Fruit fly (Drosophila melanogaster) whole organism, wandering third instar larva: Measurements from ENCODE around the gene EloA.

Experiments used
- Abd-B ChIP-seq: fragments of >200 bp; optimal IDR thresholded peaks from 2 replicates; lab custom pipeline; 2017; ENCODE audit warnings: missing biosample characterization, missing genetic modification characterization
- CG32264 ChIP-seq: fragments of 200-800 bp; sonication (Bioruptor generic); optimal IDR thresholded peaks from 2 replicates; lab custom pipeline; 2016; ENCODE audit warnings: missing biosample characterization, missing genetic modification characterization
- CrebA ChIP-seq: fragments of 200-800 bp; sonication (Bioruptor generic); optimal IDR thresholded peaks from 2 replicates; lab custom pipeline; 2016; ENCODE audit warnings: missing biosample characterization, mild to moderate bottlenecking, missing genetic modification characterization, borderline replicate concordance
- HLH106 ChIP-seq: fragments of 200-800 bp; optimal IDR thresholded peaks from 3 replicates; lab custom pipeline; 2019; ENCODE audit warnings: missing biosample characterization, mild to moderate bottlenecking, missing genetic modification characterization, moderate library complexity
- OdsH ChIP-seq: fragments of 200-800 bp; sonication (Bioruptor generic); optimal IDR thresholded peaks from 2 replicates; lab custom pipeline; 2016; ENCODE audit warnings: missing biosample characterization, mild to moderate bottlenecking, missing genetic modification characterization
- Rel ChIP-seq, 2 experiments: fragments of 200-800 bp; sonication (Bioruptor generic) in 1 of 2; optimal IDR thresholded peaks; 2 replicates in 1 of 2; 3 replicates in 1 of 2; lab custom pipeline; 2016 to 2019; ENCODE audit warnings: mild to moderate bottlenecking in 2 of 2, missing biosample characterization in 2 of 2, missing genetic modification characterization in 2 of 2, moderate library complexity in 1 of 2
- br ChIP-seq: fragments of 200-800 bp; sonication (Bioruptor generic); optimal IDR thresholded peaks from 2 replicates; lab custom pipeline; 2016; ENCODE audit warnings: missing biosample characterization, missing genetic modification characterization
- dl ChIP-seq, 2 experiments: fragments of 175-275, 200-275 bp in 1 of 2; fragments of 200-275 bp in 1 of 2; sonication (Bioruptor generic); optimal IDR thresholded peaks; lab custom pipeline; 2018; ENCODE audit warnings: mild to moderate bottlenecking in 2 of 2, missing biosample characterization in 2 of 2, missing genetic modification characterization in 2 of 2, moderate library complexity in 2 of 2; ENCODE audit not compliant: partially characterized antibody in 2 of 2, insufficient read depth in 1 of 2
- psq ChIP-seq: fragments of 200-800 bp; sonication (Bioruptor generic); optimal IDR thresholded peaks from 3 replicates; lab custom pipeline; 2017; ENCODE audit warnings: missing biosample characterization, mild to moderate bottlenecking, missing genetic modification characterization, moderate library complexity

DNA sequence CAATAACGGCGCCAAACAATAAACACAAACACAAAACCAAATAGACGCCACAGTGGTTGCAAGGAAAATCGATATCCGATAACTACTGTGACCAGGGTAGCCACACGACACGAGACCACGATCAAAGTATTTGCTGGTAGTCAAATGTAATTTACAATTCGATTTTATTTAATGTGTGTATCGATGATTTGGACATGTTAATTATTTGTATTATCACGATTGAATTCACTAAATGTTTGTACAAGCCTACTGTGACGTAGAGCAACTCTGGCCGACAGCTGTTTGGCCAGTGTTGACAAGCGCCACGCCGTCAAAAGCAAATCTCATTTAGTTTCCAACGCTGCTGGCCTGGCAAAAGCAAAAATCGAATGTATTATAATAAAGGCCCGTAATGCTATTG is at the start of gene EloA, which contains the start of gene Rad60:
- TF ChIP-seq psq (peak; percentile 69), br (GFP tag; lab: Kevin White, UChicago) (peak; percentile 87), Abd-B (GFP tag; lab: Kevin White, UChicago) (no peak), CrebA (GFP tag; lab: Kevin White, UChicago) (no peak), HLH106 (tag; lab: Kevin White, UChicago) (peak; percentile 73), Rel (GFP tag; optimal IDR thresholded peaks at IDR 0.05; lab: Kevin White, UChicago) (no peak), Rel (tag; optimal IDR thresholded peaks at IDR 0.05; lab: Kevin White, UChicago) (peak; percentile 60), OdsH (GFP tag; lab: Kevin White, UChicago) (peak; percentile 86), CG32264 (GFP tag; lab: Kevin White, UChicago) (peak; percentile 69), dl (GFP tag; optimal IDR thresholded peaks at IDR 0.05; lab: Kevin White, UChicago; ENCODE audit: insufficient read depth in 1 of 2, partially characterized antibody in 2 of 2) (no peak)
